Worm (Caenorhabditis elegans) whole organism, L4/young adult: ENCODE measurements around the gene lgc-56.
A peak's percentile ranks its signal among the peaks of the same experiment; 100 is the strongest.

ENCODE experiments used
- W03F9.2 ChIP-seq: fragments of 150-350 bp; optimal IDR thresholded peaks from 2 replicates; lab custom pipeline; 2014; ENCODE audit warnings: missing biosample characterization, missing genetic modification characterization
- dao-5 ChIP-seq: sonication (generic microtip); optimal IDR thresholded peaks from 2 replicates; lab custom pipeline; 2016; ENCODE audit warnings: missing genotype, missing genetic modification characterization, moderate library complexity, missing compliant biosample characterization
- him-1 ChIP-seq: sonication (generic microtip); optimal IDR thresholded peaks from 2 replicates; lab custom pipeline; 2016; ENCODE audit warnings: missing genotype, missing genetic modification reagents, missing genetic modification characterization, missing compliant biosample characterization

ce11 chrII:5141945-5142514, 11.8 kb downstream of the lgc-56 start, which contains the start of gene nas-29:
- TF ChIP-seq W03F9.2 (tag; lab: Kevin White, UChicago) (peak; percentile 9), him-1 (tag; lab: Kevin White, UChicago) (no peak), dao-5 (no peak)
